Fruit fly (Drosophila melanogaster): ENCODE data around the gene RPA2.

The RPA2 gene

DNA sequence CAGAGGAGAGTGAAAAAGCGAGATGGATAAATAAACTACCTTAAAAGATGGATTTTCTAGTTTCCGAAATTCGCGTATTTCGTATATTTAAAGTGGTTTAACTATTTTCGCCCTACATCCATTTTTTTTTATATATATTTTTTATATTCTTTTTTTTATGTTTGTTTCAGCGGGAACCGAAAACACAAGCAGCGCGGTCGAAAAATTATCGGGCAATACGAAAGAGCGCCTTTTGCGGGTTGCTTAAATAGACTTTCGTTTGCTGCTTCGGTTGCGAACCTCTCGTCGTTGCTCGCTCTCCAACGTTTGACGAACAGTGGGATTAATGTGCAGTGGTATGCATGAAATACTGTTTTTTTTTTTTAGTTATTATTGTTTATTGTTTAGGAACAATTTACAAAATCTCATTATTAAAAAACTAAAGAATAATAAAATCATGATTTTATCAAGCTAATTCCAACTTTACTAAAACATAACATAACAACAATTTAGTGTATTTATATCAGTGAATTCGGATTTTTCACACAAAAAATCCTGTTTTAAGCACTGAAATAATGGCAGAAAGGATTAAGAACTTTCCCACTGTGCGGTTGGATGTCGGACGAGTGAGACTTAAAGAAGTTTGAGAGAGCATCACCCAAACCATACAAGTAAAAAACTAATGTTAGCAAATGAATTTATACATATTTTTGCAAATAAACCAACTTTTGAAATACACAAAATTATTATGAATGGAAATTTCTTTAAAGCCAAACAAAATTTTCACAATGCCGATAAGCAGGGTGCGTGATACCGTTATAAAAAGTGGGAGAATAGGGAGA lies 8.5 kb downstream of the RPA2 start:
- TF ChIP-seq CG12768 (GFP tag; optimal IDR thresholded peaks at IDR 0.05) (peak; percentile 50), tj (GFP tag; optimal IDR thresholded peaks at IDR 0.05) (no peak), Mnt (GFP tag; optimal IDR thresholded peaks at IDR 0.05) (peak; percentile 37), CG1620 (GFP tag; optimal IDR thresholded peaks at IDR 0.05) (no peak), CG7101 (tag; optimal IDR thresholded peaks at IDR 0.05) (peak; percentile 48), CG5204 (GFP tag; optimal IDR thresholded peaks at IDR 0.05) (no peak), bab1 (GFP tag; optimal IDR thresholded peaks at IDR 0.05) (no peak), CG11617 (GFP tag; optimal IDR thresholded peaks at IDR 0.05) (no peak), CG14711 (tag; optimal IDR thresholded peaks at IDR 0.05) (peak; percentile 64), pad (GFP tag; optimal IDR thresholded peaks at IDR 0.05) (peak; percentile 87), Crg-1 (GFP tag; optimal IDR thresholded peaks at IDR 0.05) (no peak), CG7045 (GFP tag; optimal IDR thresholded peaks at IDR 0.05) (no peak), cic (GFP tag; optimal IDR thresholded peaks at IDR 0.05) (peak; percentile 14), cnc (optimal IDR thresholded peaks at IDR 0.05) (no peak), kay (GFP tag; ENCODE audit: borderline replicate concordance) (peak; percentile 91), ovo (GFP tag; optimal IDR thresholded peaks at IDR 0.05) (peak; percentile 95), Hr96 (GFP tag; optimal IDR thresholded peaks at IDR 0.05) (no peak), CG33017 (tag; optimal IDR thresholded peaks at IDR 0.05) (peak; percentile 70), Clk (GFP tag; optimal IDR thresholded peaks at IDR 0.05) (no peak), toe (GFP tag; optimal IDR thresholded peaks at IDR 0.05) (peak; percentile 30)

DNA sequence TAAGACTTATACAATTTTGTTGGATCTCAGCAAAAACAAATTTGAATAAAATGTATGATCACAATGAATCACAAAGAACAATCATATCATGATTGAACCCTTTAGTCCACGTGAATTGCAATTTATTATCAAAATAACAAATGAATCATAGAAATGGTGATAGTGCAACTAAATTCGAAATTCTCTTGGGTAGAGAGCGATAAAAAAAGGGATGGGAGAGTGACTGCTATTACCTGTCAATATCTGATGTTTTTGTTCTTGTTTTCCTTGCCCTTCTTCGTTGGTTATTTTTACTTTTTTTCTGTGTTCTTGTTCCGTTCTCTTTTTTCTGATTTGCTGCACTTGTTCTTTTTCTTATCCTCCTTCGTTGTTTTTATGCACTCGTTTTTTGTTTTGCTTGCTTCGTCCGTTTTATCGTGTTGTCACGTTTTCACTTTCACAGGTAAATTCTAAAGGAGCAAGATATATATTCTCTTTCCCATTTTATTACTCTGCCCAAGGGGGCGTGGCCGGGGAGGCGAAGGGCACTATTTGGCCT lies 9.2 kb downstream of the RPA2 start:
- TF ChIP-seq CG5204 (GFP tag; optimal IDR thresholded peaks at IDR 0.05) (no peak), Crg-1 (GFP tag; optimal IDR thresholded peaks at IDR 0.05) (no peak), Hr96 (GFP tag; optimal IDR thresholded peaks at IDR 0.05) (no peak), cic (GFP tag; optimal IDR thresholded peaks at IDR 0.05) (no peak), CG11617 (GFP tag; optimal IDR thresholded peaks at IDR 0.05) (no peak), ovo (GFP tag; optimal IDR thresholded peaks at IDR 0.05) (no peak), CG7045 (GFP tag; optimal IDR thresholded peaks at IDR 0.05) (no peak), cnc (optimal IDR thresholded peaks at IDR 0.05) (no peak), CG7101 (tag; optimal IDR thresholded peaks at IDR 0.05) (no peak), pad (GFP tag; optimal IDR thresholded peaks at IDR 0.05) (no peak)

DNA sequence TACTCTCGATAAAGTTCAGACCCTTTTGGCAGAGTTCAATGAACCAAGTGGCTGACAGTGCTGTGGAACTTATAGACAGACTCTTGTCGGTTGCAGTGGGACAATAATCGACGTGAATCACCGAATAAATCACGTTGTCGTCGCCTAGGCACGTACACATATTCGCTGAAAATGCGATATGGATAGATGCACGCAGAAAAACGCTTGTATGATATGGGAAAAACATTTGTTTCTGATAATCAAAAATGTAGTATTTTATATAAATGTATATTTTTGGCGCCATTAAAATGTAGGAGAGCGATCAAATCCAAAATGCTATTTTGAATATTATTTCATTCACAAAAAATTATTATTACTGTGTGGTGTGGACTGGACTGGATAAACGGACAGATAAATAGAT lies 10.7 kb downstream of the RPA2 start:
- TF ChIP-seq ovo (GFP tag; optimal IDR thresholded peaks at IDR 0.05), result no peak
- TF ChIP-seq cic (GFP tag; optimal IDR thresholded peaks at IDR 0.05), result no peak
- no peak for TF ChIP-seq CG33017 (tag; optimal IDR thresholded peaks at IDR 0.05)
- peak; percentile 20 for TF ChIP-seq CG14711 (tag; optimal IDR thresholded peaks at IDR 0.05)
- no peak for TF ChIP-seq CG12768 (GFP tag; optimal IDR thresholded peaks at IDR 0.05)
- TF ChIP-seq CG5204 (GFP tag; optimal IDR thresholded peaks at IDR 0.05), result no peak
- peak; percentile 37 for TF ChIP-seq tj (GFP tag; optimal IDR thresholded peaks at IDR 0.05)
- peak; percentile 24 for TF ChIP-seq CG11617 (GFP tag; optimal IDR thresholded peaks at IDR 0.05)
- peak; percentile 8 for TF ChIP-seq CG1620 (GFP tag; optimal IDR thresholded peaks at IDR 0.05)
- no peak for TF ChIP-seq cnc (optimal IDR thresholded peaks at IDR 0.05)
- TF ChIP-seq kay (GFP tag; ENCODE audit: borderline replicate concordance), result no peak
- peak; percentile 46 for TF ChIP-seq CG7101 (tag; optimal IDR thresholded peaks at IDR 0.05)
- TF ChIP-seq bab1 (GFP tag; optimal IDR thresholded peaks at IDR 0.05), result peak; percentile 53
- no peak for TF ChIP-seq CG7045 (GFP tag; optimal IDR thresholded peaks at IDR 0.05)

DNA sequence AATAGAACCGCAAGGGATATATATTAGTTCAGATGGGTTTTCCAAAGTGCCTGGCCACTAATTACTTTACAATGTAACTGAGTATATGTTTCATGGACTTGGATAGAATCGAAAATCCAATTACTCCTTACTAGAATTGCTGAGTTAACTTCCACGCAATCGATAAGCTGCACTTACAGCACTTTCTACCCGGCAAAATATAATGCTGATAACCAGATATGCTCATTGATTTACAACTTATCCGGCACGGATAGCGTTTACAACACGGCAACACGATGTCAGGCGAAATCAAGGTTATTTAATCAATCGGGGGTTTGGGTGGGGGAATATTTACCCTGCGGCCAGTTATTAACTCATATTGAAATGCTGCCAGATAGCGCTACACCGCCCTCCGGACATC lies 12.4 kb downstream of the RPA2 start:
- TF ChIP-seq tj (GFP tag; optimal IDR thresholded peaks at IDR 0.05), result peak; percentile 51
- peak; percentile 61 for TF ChIP-seq kay (GFP tag; ENCODE audit: borderline replicate concordance)
- no peak for TF ChIP-seq cic (GFP tag; optimal IDR thresholded peaks at IDR 0.05)

DNA sequence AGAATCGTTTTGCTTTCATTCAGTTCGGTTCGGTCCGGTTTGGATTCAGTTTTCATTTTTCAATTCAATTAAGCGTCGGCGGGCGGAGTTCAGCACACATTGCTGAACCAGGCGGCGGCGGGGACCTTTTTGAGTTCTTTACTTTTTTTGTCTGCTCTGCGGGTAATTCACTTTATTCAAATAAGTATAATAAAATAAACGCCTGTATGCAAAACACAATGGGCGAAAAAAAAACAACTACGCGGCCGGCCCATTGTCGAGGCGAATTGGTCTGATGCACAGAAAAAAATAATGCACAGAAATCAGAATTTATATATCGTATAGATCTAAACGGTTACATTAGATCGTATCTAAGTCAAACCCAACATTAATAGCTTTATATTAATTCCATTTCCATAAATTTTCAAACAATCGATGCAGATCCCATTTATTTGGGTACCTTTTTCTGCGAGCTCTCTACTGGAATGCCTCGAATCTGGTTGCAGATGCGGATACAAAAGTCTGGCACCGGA lies 13.1 kb downstream of the RPA2 start:
- TF ChIP-seq Crg-1 (GFP tag; optimal IDR thresholded peaks at IDR 0.05) (no peak), tj (GFP tag; optimal IDR thresholded peaks at IDR 0.05) (peak; percentile 55), CG7045 (GFP tag; optimal IDR thresholded peaks at IDR 0.05) (no peak), CG11617 (GFP tag; optimal IDR thresholded peaks at IDR 0.05) (no peak), Mnt (GFP tag; optimal IDR thresholded peaks at IDR 0.05) (no peak), CG1620 (GFP tag; optimal IDR thresholded peaks at IDR 0.05) (no peak), kay (GFP tag; ENCODE audit: borderline replicate concordance) (no peak), CG12768 (GFP tag; optimal IDR thresholded peaks at IDR 0.05) (no peak)

DNA sequence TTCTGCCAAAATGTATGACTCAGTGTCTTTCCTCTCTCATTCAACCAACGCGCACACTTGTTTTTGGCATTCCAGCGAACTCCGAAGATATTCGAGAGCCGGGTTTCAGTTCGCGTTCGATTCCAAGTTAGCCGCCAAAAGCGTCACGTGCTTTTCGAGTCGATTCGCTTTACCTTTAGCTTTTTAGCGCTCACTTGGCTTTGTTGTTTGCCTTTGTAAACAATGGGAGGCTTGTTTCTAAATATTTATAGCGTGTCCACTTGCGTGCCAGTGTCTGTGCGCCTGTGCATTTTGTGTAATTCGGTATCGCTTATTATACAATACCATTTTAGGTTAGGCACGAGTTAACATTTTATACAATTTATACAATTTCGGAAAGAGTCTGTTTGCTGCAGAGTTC lies 14.6 kb downstream of the RPA2 start:
- TF ChIP-seq kay (GFP tag; ENCODE audit: borderline replicate concordance) (no peak), CG1620 (GFP tag; optimal IDR thresholded peaks at IDR 0.05) (no peak), tj (GFP tag; optimal IDR thresholded peaks at IDR 0.05) (peak; percentile 16), Crg-1 (GFP tag; optimal IDR thresholded peaks at IDR 0.05) (peak; percentile 7), Mnt (GFP tag; optimal IDR thresholded peaks at IDR 0.05) (peak; percentile 5)
